Fruit fly (Drosophila melanogaster) whole organism, embryonic: ENCODE results near the gene Calr.
A peak's percentile ranks its signal among the peaks of the same experiment; 100 is the strongest.

Source experiments
- B-H2 ChIP-seq: fragments of 200-800 bp; sonication (Bioruptor generic); optimal IDR thresholded peaks from 2 replicates; lab custom pipeline; 2018; ENCODE audit warnings: missing biosample characterization, mild to moderate bottlenecking, missing genetic modification characterization
- Blimp-1 ChIP-seq: fragments of 200-800 bp; sonication (Bioruptor generic); optimal IDR thresholded peaks from 3 replicates; lab custom pipeline; 2018; ENCODE audit warnings: missing biosample characterization, missing genetic modification characterization, mild to moderate bottlenecking, moderate library complexity, missing genetic modification reagents
- CG10321 ChIP-seq: fragments of 200-800 bp; sonication (Bioruptor generic); IDR thresholded peaks from 2 replicates; pipeline ENCODE4 v1.3.6; 2022; ENCODE audit warnings: missing biosample characterization, missing genetic modification characterization
- CG11723 ChIP-seq: fragments of 200-800 bp; sonication (Bioruptor generic); optimal IDR thresholded peaks from 2 replicates; lab custom pipeline; 2017; ENCODE audit warnings: missing biosample characterization, mild to moderate bottlenecking, missing genetic modification characterization
- CG12391 ChIP-seq: fragments of 200-800 bp; sonication (Bioruptor generic); optimal IDR thresholded peaks from 3 replicates; lab custom pipeline; 2018; ENCODE audit warnings: missing biosample characterization, mild to moderate bottlenecking, missing genetic modification characterization, moderate library complexity
- CG13894 ChIP-seq: fragments of 200-800 bp; sonication (Bioruptor generic); optimal IDR thresholded peaks from 3 replicates; lab custom pipeline; 2018; ENCODE audit warnings: missing biosample characterization, mild to moderate bottlenecking, missing genetic modification characterization, moderate library complexity
- CG14667 ChIP-seq: fragments of 200-800 bp; sonication (Bioruptor generic); IDR thresholded peaks from 2 replicates; pipeline ENCODE4 v1.3.6; 2022; ENCODE audit warnings: missing biosample characterization, missing genetic modification characterization
- CG15514 ChIP-seq: fragments of 200-800 bp; sonication (Bioruptor generic); optimal IDR thresholded peaks from 3 replicates; lab custom pipeline; 2017; ENCODE audit warnings: missing biosample characterization, missing genetic modification characterization, mild to moderate bottlenecking, moderate library complexity, missing genetic modification reagents
- CG17568 ChIP-seq: fragments of 200-800 bp; sonication (Bioruptor generic); optimal IDR thresholded peaks from 2 replicates; lab custom pipeline; 2018; ENCODE audit warnings: missing biosample characterization, mild to moderate bottlenecking, missing genetic modification characterization, moderate library complexity
- CG18011 ChIP-seq: fragments of 200-800 bp; sonication (Bioruptor generic); optimal IDR thresholded peaks from 2 replicates; lab custom pipeline; 2017; ENCODE audit warnings: missing biosample characterization, missing genetic modification characterization, mild to moderate bottlenecking, moderate library complexity, missing genotype
- CG33213 ChIP-seq: fragments of 200-800 bp; sonication (Bioruptor generic); optimal IDR thresholded peaks from 3 replicates; lab custom pipeline; 2016; ENCODE audit warnings: missing biosample characterization, missing genetic modification characterization
- CG3847 ChIP-seq: fragments of 200-800 bp; sonication (Bioruptor generic); IDR thresholded peaks from 2 replicates; pipeline ENCODE4 v1.3.6; 2022; ENCODE audit warnings: missing biosample characterization, missing genetic modification characterization
- CG4424 ChIP-seq: fragments of 200-800 bp; sonication (Bioruptor generic); optimal IDR thresholded peaks from 3 replicates; lab custom pipeline; 2016; ENCODE audit warnings: missing biosample characterization, missing genetic modification characterization
- CG6175 ChIP-seq: fragments of 200-800 bp; sonication (Bioruptor generic); IDR thresholded peaks from 3 replicates; pipeline ENCODE4 v1.3.6; 2022; ENCODE audit warnings: missing biosample characterization, missing genetic modification characterization
- CG7556 ChIP-seq: fragments of 200-800 bp; sonication (Bioruptor generic); optimal IDR thresholded peaks from 2 replicates; lab custom pipeline; 2017; ENCODE audit warnings: missing biosample characterization, mild to moderate bottlenecking, missing genetic modification characterization
- CG7987 ChIP-seq: fragments of 200-800 bp; sonication (Bioruptor generic); optimal IDR thresholded peaks from 2 replicates; lab custom pipeline; 2018; ENCODE audit warnings: missing biosample characterization, mild to moderate bottlenecking, missing genetic modification characterization, moderate library complexity
- CG8281 ChIP-seq: fragments of 200-800 bp; sonication (Bioruptor generic); optimal IDR thresholded peaks from 2 replicates; lab custom pipeline; 2018; ENCODE audit warnings: missing biosample characterization, mild to moderate bottlenecking, missing genetic modification characterization, moderate library complexity
- CG8944 ChIP-seq: fragments of 200-800 bp; sonication (Bioruptor generic); optimal IDR thresholded peaks from 3 replicates; lab custom pipeline; 2016; ENCODE audit warnings: missing biosample characterization, missing genetic modification characterization
- CoRest ChIP-seq: fragments of 200-800 bp; sonication (Bioruptor generic); optimal IDR thresholded peaks from 3 replicates; lab custom pipeline; 2018; ENCODE audit warnings: missing biosample characterization, mild to moderate bottlenecking, missing genetic modification characterization, moderate library complexity
- Ets65A ChIP-seq: fragments of 200-800 bp; sonication (Bioruptor generic); peaks from one replicate; lab custom pipeline; 2016; ENCODE audit warnings: missing biosample characterization, missing genetic modification characterization
- HmgZ ChIP-seq: fragments of 200-800 bp; sonication (Bioruptor generic); optimal IDR thresholded peaks from 2 replicates; lab custom pipeline; 2018; ENCODE audit warnings: missing biosample characterization, mild to moderate bottlenecking, missing genetic modification characterization
- Hr51 ChIP-seq, 2 experiments: fragments of 200-800 bp; sonication (Bioruptor generic); optimal IDR thresholded peaks; 2 replicates in 1 of 2; 3 replicates in 1 of 2; lab custom pipeline; 2016 to 2018; ENCODE audit warnings: missing biosample characterization in 2 of 2, missing genetic modification characterization in 2 of 2, mild to moderate bottlenecking in 1 of 2, moderate library complexity in 1 of 2
- Hsf ChIP-seq: fragments of 200-800 bp; sonication (Bioruptor generic); optimal IDR thresholded peaks from 3 replicates; lab custom pipeline; 2016; ENCODE audit warnings: missing biosample characterization, missing genetic modification characterization
- Lim3 ChIP-seq: fragments of 200-800 bp; sonication (Bioruptor generic); IDR thresholded peaks from 2 replicates; pipeline ENCODE4 v1.3.6; 2022; ENCODE audit warnings: missing biosample characterization, missing genetic modification characterization
- Max ChIP-seq: fragments of 200-800 bp; sonication (Bioruptor generic); optimal IDR thresholded peaks from 2 replicates; lab custom pipeline; 2016; ENCODE audit warnings: missing biosample characterization, mild to moderate bottlenecking, missing genetic modification characterization
- Mes4 ChIP-seq: fragments of 200-800 bp; sonication (Bioruptor generic); optimal IDR thresholded peaks from 2 replicates; lab custom pipeline; 2016; ENCODE audit warnings: missing biosample characterization, missing genetic modification characterization
- NC2α ChIP-seq: fragments of 200-800 bp; sonication (Bioruptor generic); optimal IDR thresholded peaks from 2 replicates; lab custom pipeline; 2016; ENCODE audit warnings: missing biosample characterization, missing genetic modification characterization
- Rx ChIP-seq: fragments of 200-800 bp; sonication (Bioruptor generic); IDR thresholded peaks from 2 replicates; pipeline ENCODE4 v1.3.6; 2022; ENCODE audit warnings: missing biosample characterization, missing genetic modification characterization
- Side ChIP-seq: fragments of 200-800 bp; sonication (Bioruptor generic); optimal IDR thresholded peaks from 2 replicates; lab custom pipeline; 2016; ENCODE audit warnings: missing biosample characterization, missing genetic modification characterization
- Sin3A ChIP-seq: fragments of >200 bp; optimal IDR thresholded peaks from 2 replicates; lab custom pipeline; 2018
- TFAM ChIP-seq: fragments of 200-800 bp; sonication (Bioruptor generic); optimal IDR thresholded peaks from 2 replicates; lab custom pipeline; 2017; ENCODE audit warnings: missing biosample characterization, missing genetic modification characterization, inconsistent platforms
- Usf ChIP-seq: fragments of 200-800 bp; sonication (Bioruptor generic); optimal IDR thresholded peaks from 2 replicates; lab custom pipeline; 2017; ENCODE audit warnings: missing genotype, missing biosample characterization, missing genetic modification characterization
- Xrp1 ChIP-seq: fragments of 200-800 bp; sonication (Bioruptor generic); IDR thresholded peaks from 2 replicates; pipeline ENCODE4 v1.3.6; 2022; ENCODE audit warnings: missing biosample characterization, missing genetic modification characterization
- aop ChIP-seq: fragments of 200-800 bp; sonication (Bioruptor generic); IDR thresholded peaks from 2 replicates; pipeline ENCODE4 v1.3.6; 2022; ENCODE audit warnings: missing biosample characterization, missing genetic modification characterization
- ara ChIP-seq: fragments of 200-800 bp; sonication (Bioruptor generic); IDR thresholded peaks from 2 replicates; pipeline ENCODE4 v1.3.6; 2022; ENCODE audit warnings: missing biosample characterization, missing genetic modification characterization
- bab2 ChIP-seq: fragments of 200-800 bp; sonication (Bioruptor generic); optimal IDR thresholded peaks from 2 replicates; lab custom pipeline; 2016; ENCODE audit warnings: missing biosample characterization, missing genetic modification characterization
- ci ChIP-seq: fragments of 200-800 bp; sonication (Bioruptor generic); IDR thresholded peaks from 3 replicates; pipeline ENCODE4 v1.3.6; 2022; ENCODE audit warnings: missing biosample characterization, missing genetic modification characterization
- crol ChIP-seq: fragments of 200-800 bp; sonication (Bioruptor generic); IDR thresholded peaks from 2 replicates; pipeline ENCODE4 v1.3.6; 2022; ENCODE audit warnings: missing biosample characterization, missing genetic modification characterization
- crp ChIP-seq, 2 experiments: fragments of 200-800 bp; sonication (Bioruptor generic); optimal IDR thresholded peaks; 2 replicates in 1 of 2; 3 replicates in 1 of 2; lab custom pipeline; 2017; ENCODE audit warnings: missing biosample characterization in 2 of 2, missing genetic modification characterization in 2 of 2, mild to moderate bottlenecking in 1 of 2, moderate library complexity in 1 of 2
- ems ChIP-seq: fragments of 200-800 bp; sonication (Bioruptor generic); optimal IDR thresholded peaks from 3 replicates; lab custom pipeline; 2016; ENCODE audit warnings: missing biosample characterization, missing genetic modification characterization
- en ChIP-seq: fragments of 200-800 bp; sonication (Bioruptor generic); optimal IDR thresholded peaks from 2 replicates; lab custom pipeline; 2016; ENCODE audit warnings: missing biosample characterization, missing genetic modification characterization
- hbn ChIP-seq: fragments of 200-800 bp; sonication (Bioruptor generic); IDR thresholded peaks from 2 replicates; pipeline ENCODE4 v1.3.6; 2022; ENCODE audit warnings: missing biosample characterization, missing genetic modification characterization; ENCODE audit not compliant: partially characterized antibody
- kni ChIP-seq: fragments of 200-800 bp; sonication (Bioruptor generic); optimal IDR thresholded peaks from 3 replicates; lab custom pipeline; 2017; ENCODE audit warnings: mild to moderate bottlenecking, missing biosample characterization, missing genetic modification reagents, missing genetic modification characterization
- prd ChIP-seq, 3 experiments: fragments of >200 bp in 2 of 3; fragments of 200-800 bp in 1 of 3; sonication (Bioruptor generic) in 1 of 3; optimal IDR thresholded peaks in 2 of 3; IDR thresholded peaks in 1 of 3; 2 replicates in 2 of 3; 3 replicates in 1 of 3; pipeline versions ENCODE4 v1.3.6 to Lab custom; 2017 to 2022; ENCODE audit warnings: missing biosample characterization in 1 of 3, missing genetic modification characterization in 1 of 3
- psq ChIP-seq: fragments of 200-800 bp; sonication (Bioruptor generic); optimal IDR thresholded peaks from 2 replicates; lab custom pipeline; 2017; ENCODE audit warnings: missing biosample characterization, missing genetic modification characterization
- row ChIP-seq: fragments of 200-800 bp; sonication (Bioruptor generic); IDR thresholded peaks from 3 replicates; pipeline ENCODE4 v1.3.6; 2022; ENCODE audit warnings: missing biosample characterization, missing genetic modification characterization
- shn ChIP-seq: fragments of 200-800 bp; sonication (Bioruptor generic); optimal IDR thresholded peaks from 3 replicates; lab custom pipeline; 2016; ENCODE audit warnings: missing biosample characterization, missing genetic modification characterization
- tll ChIP-seq, 2 experiments: fragments of 200-800 bp in 1 of 2; fragments of >200 bp in 1 of 2; sonication (Bioruptor generic) in 1 of 2; optimal IDR thresholded peaks; 2 replicates each; lab custom pipeline; 2017 to 2019; ENCODE audit warnings: missing biosample characterization in 2 of 2, missing genetic modification characterization in 2 of 2, mild to moderate bottlenecking in 1 of 2, moderate library complexity in 1 of 2
- twi ChIP-seq: fragments of 200-800 bp; optimal IDR thresholded peaks from 2 replicates; lab custom pipeline; 2019; ENCODE audit warnings: missing biosample characterization, mild to moderate bottlenecking, missing genetic modification characterization, moderate library complexity

The Calr gene

dm6 chr3R:9586663-9587248 is 43.9 kb downstream of the Calr start, which contains the start of gene P58IPK (continued):
- no peak for TF ChIP-seq aop (GFP tag; lab: Robert Waterston, UW)
- peak; percentile 56 for TF ChIP-seq Max (GFP tag; lab: Kevin White, UChicago)
- no peak for TF ChIP-seq ara (GFP tag; lab: Robert Waterston, UW)
- TF ChIP-seq Sin3A (lab: Kevin White, UChicago), result peak; percentile 82
- TF ChIP-seq NC2α, result peak; percentile 28
- peak; percentile 74 for TF ChIP-seq CoRest (tag; lab: Kevin White, UChicago)
- TF ChIP-seq Hsf (GFP tag; lab: Kevin White, UChicago), result peak; percentile 66
- TF ChIP-seq CG17568, result no peak
- TF ChIP-seq Mes4 (GFP tag; lab: Kevin White, UChicago), result peak; percentile 36
- peak; percentile 64; the same call in 1 of the 2 replicates for TF ChIP-seq Rx (GFP tag; lab: Robert Waterston, UW)
- TF ChIP-seq CG18011 (GFP tag; lab: Kevin White, UChicago), result peak; percentile 65
- TF ChIP-seq Blimp-1 (GFP tag; lab: Kevin White, UChicago), result peak; percentile 49
- TF ChIP-seq CG8944 (GFP tag; lab: Kevin White, UChicago), result peak; percentile 65
- no peak for TF ChIP-seq tll (GFP tag; optimal IDR thresholded peaks at IDR 0.05; lab: Kevin White, UChicago)
- TF ChIP-seq HmgZ (tag; lab: Kevin White, UChicago), result peak; percentile 91
- TF ChIP-seq CG13894 (tag; lab: Kevin White, UChicago), result peak; percentile 77
- no peak for TF ChIP-seq TFAM (GFP tag; lab: Kevin White, UChicago)
- TF ChIP-seq B-H2 (GFP tag; lab: Kevin White, UChicago), result peak; percentile 48
- peak; percentile 51 for TF ChIP-seq CG4424 (GFP tag; lab: Kevin White, UChicago)
- TF ChIP-seq twi (tag; lab: Kevin White, UChicago), result peak; percentile 31
- peak; percentile 72 for TF ChIP-seq CG12391
- TF ChIP-seq Xrp1 (GFP tag; lab: Robert Waterston, UW), result peak; percentile 64
- TF ChIP-seq crol (GFP tag; lab: Robert Waterston, UW), result peak; percentile 38; the same call in 1 of the 2 replicates
- no peak for TF ChIP-seq psq (GFP tag; lab: Kevin White, UChicago)
- TF ChIP-seq ci (GFP tag; lab: Robert Waterston, UW), result peak; percentile 66; the same call in 2 of the 3 replicates
- TF ChIP-seq shn (GFP tag; lab: Kevin White, UChicago), result peak; percentile 80
- peak; percentile 14 for TF ChIP-seq en (GFP tag; lab: Kevin White, UChicago)
- peak; percentile 77 for TF ChIP-seq CG3847 (GFP tag; lab: Robert Waterston, UW)
- TF ChIP-seq CG7556, result peak; percentile 2
- TF ChIP-seq CG8281, result no peak
- TF ChIP-seq Hr51 (GFP tag; optimal IDR thresholded peaks at IDR 0.05; lab: Kevin White, UChicago), result peak in 1 of 2 experiments; percentile 78
- TF ChIP-seq Ets65A, result peak; percentile 98
- TF ChIP-seq CG7987 (GFP tag; lab: Kevin White, UChicago), result peak; percentile 67
- peak; percentile 64 for TF ChIP-seq CG6175
- peak; percentile 45 for TF ChIP-seq Side (GFP tag; lab: Kevin White, UChicago)
- peak; percentile 93 for TF ChIP-seq row (GFP tag; lab: Robert Waterston, UW)
- TF ChIP-seq Lim3, result no peak
- peak; percentile 70 for TF ChIP-seq bab2 (GFP tag; lab: Kevin White, UChicago)
- TF ChIP-seq CG14667 (GFP tag; lab: Robert Waterston, UW), result peak; percentile 56
- TF ChIP-seq CG11723 (GFP tag; lab: Kevin White, UChicago), result peak; percentile 37
- peak; percentile 17 for TF ChIP-seq Usf (GFP tag; lab: Kevin White, UChicago)
- peak in 1 of 2 experiments; percentile 52 for TF ChIP-seq crp (GFP tag; optimal IDR thresholded peaks at IDR 0.05; lab: Kevin White, UChicago)
- TF ChIP-seq prd (optimal IDR thresholded peaks at IDR 0.05; lab: Kevin White, UChicago), result no peak
- TF ChIP-seq prd (GFP tag; IDR thresholded peaks at IDR 0.05; lab: Robert Waterston, UW), result peak; percentile 73
- TF ChIP-seq CG10321 (GFP tag; lab: Robert Waterston, UW), result no peak
- peak; percentile 22 for TF ChIP-seq kni (GFP tag; lab: Kevin White, UChicago)
- TF ChIP-seq hbn (GFP tag; lab: Robert Waterston, UW), result peak; percentile 88
- TF ChIP-seq CG15514 (GFP tag; lab: Kevin White, UChicago), result peak; percentile 98
- TF ChIP-seq CG33213 (GFP tag; lab: Kevin White, UChicago), result peak; percentile 74
- TF ChIP-seq ems (GFP tag; lab: Kevin White, UChicago), result peak; percentile 74
